Worm (Caenorhabditis elegans) whole organism, L4 larva: ENCODE data around the gene T16G1.7.

ENCODE experiments used
- F26F4.8 ChIP-seq: fragments of 200-800 bp; sonication (Bioruptor generic); conservative IDR thresholded peaks from 2 replicates; pipeline ENCODE4 v1.3.6; 2022; ENCODE audit warnings: missing genetic modification characterization, missing compliant biosample characterization
- F44E2.7 ChIP-seq: fragments of 200-800 bp; sonication (Bioruptor generic); IDR thresholded peaks from 2 replicates; pipeline ENCODE4 v2.1.2; 2022; ENCODE audit warnings: missing genetic modification characterization, missing compliant biosample characterization
- F49E8.2 ChIP-seq: sonication (generic microtip); optimal IDR thresholded peaks from 2 replicates; lab custom pipeline; 2016; ENCODE audit warnings: missing compliant biosample characterization, mild to moderate bottlenecking, missing genetic modification characterization, borderline replicate concordance
- T20F7.1 ChIP-seq: fragments of 200-800 bp; sonication (Bioruptor generic); optimal IDR thresholded peaks from 2 replicates; lab custom pipeline; 2018; ENCODE audit warnings: mild to moderate bottlenecking, missing genetic modification characterization, missing compliant biosample characterization
- T26A8.4 ChIP-seq: fragments of 200-800 bp; sonication (Bioruptor generic); IDR thresholded peaks from 2 replicates; pipeline ENCODE4 v1.3.6; 2022; ENCODE audit warnings: missing genetic modification characterization, missing compliant biosample characterization
- aha-1 ChIP-seq: fragments of 150-350 bp; peaks from one replicate; lab custom pipeline; 2014; ENCODE audit warnings: missing biosample characterization, missing genetic modification characterization
- attf-4 ChIP-seq: sonication (generic microtip); optimal IDR thresholded peaks from 3 replicates; lab custom pipeline; 2017; ENCODE audit warnings: missing biosample characterization, missing genetic modification characterization
- ceh-20 ChIP-seq: fragments of 200-800 bp; sonication (Bioruptor generic); IDR thresholded peaks from 2 replicates; pipeline ENCODE4 v1.3.6; 2022; ENCODE audit warnings: missing genetic modification reagents, missing genetic modification characterization, missing compliant biosample characterization
- ceh-28 ChIP-seq: fragments of 150-350 bp; optimal IDR thresholded peaks from 2 replicates; lab custom pipeline; 2014; ENCODE audit warnings: missing biosample characterization, missing genetic modification reagents, missing genetic modification characterization
- ces-1 ChIP-seq: fragments of 150-350 bp; sonication (generic microtip); optimal IDR thresholded peaks from 4 replicates; lab custom pipeline; 2014; ENCODE audit warnings: missing biosample characterization, missing genetic modification reagents, missing genetic modification characterization
- daf-16 ChIP-seq, 3 experiments: sonication (generic microtip); optimal IDR thresholded peaks; 2 replicates each; lab custom pipeline; 2016 to 2017; ENCODE audit warnings: missing genetic modification characterization in 3 of 3, missing genetic modification reagents in 3 of 3, mild to moderate bottlenecking in 2 of 3, missing compliant biosample characterization in 2 of 3, missing biosample characterization in 1 of 3, moderate library complexity in 1 of 3
- daf-19 ChIP-seq: fragments of 200-800 bp; sonication (Bioruptor generic); conservative IDR thresholded peaks from 2 replicates; pipeline ENCODE4 v1.3.6; 2022; ENCODE audit warnings: missing genetic modification characterization, missing compliant biosample characterization
- dmd-8 ChIP-seq: fragments of 200-800 bp; sonication (Bioruptor generic); IDR thresholded peaks from 2 replicates; pipeline ENCODE4 v1.3.6; 2022; ENCODE audit warnings: missing genetic modification characterization, missing compliant biosample characterization
- duxl-1 ChIP-seq: sonication (generic microtip); optimal IDR thresholded peaks from 2 replicates; lab custom pipeline; 2016; ENCODE audit warnings: mild to moderate bottlenecking, missing genetic modification characterization, moderate library complexity, missing compliant biosample characterization; ENCODE audit not compliant: poor library complexity
- dve-1 ChIP-seq: sonication (generic microtip); optimal IDR thresholded peaks from 2 replicates; lab custom pipeline; 2017; ENCODE audit warnings: antibody characterized with exemption, mild to moderate bottlenecking, missing genetic modification characterization, missing compliant biosample characterization; ENCODE audit not compliant: insufficient read depth
- fkh-10 ChIP-seq: fragments of 150-350 bp; optimal IDR thresholded peaks from 2 replicates; lab custom pipeline; 2014; ENCODE audit warnings: missing biosample characterization, missing genetic modification reagents, missing genetic modification characterization
- hlh-11 ChIP-seq: fragments of 200-800 bp; sonication (Bioruptor generic); optimal IDR thresholded peaks from 2 replicates; lab custom pipeline; 2018; ENCODE audit warnings: mild to moderate bottlenecking, missing genetic modification characterization, missing compliant biosample characterization
- hlh-30 ChIP-seq: sonication (generic microtip); optimal IDR thresholded peaks from 2 replicates; lab custom pipeline; 2017; ENCODE audit warnings: antibody characterized with exemption, mild to moderate bottlenecking, missing genetic modification characterization, missing compliant biosample characterization; ENCODE audit not compliant: insufficient read depth
- jun-1 ChIP-seq: fragments of 150-350 bp; optimal IDR thresholded peaks from 2 replicates; lab custom pipeline; 2014; ENCODE audit warnings: missing biosample characterization, missing genetic modification reagents, missing genetic modification characterization
- lsy-2 ChIP-seq, 2 experiments: fragments of 150-350 bp in 1 of 2; sonication (generic microtip) in 1 of 2; optimal IDR thresholded peaks; 2 replicates each; lab custom pipeline; 2014 to 2017; ENCODE audit warnings: missing biosample characterization in 2 of 2, missing genetic modification characterization in 2 of 2
- mdl-1 ChIP-seq, 2 experiments: fragments of 150-350 bp in 1 of 2; sonication (generic microtip) in 1 of 2; optimal IDR thresholded peaks; 2 replicates each; lab custom pipeline; 2014 to 2017; ENCODE audit warnings: missing biosample characterization in 2 of 2, missing genetic modification characterization in 2 of 2
- mdt-29 ChIP-seq: fragments of 200-800 bp; sonication (Bioruptor generic); IDR thresholded peaks from 2 replicates; pipeline ENCODE4 v1.3.6; 2022; ENCODE audit warnings: missing genetic modification reagents, missing genetic modification characterization, missing compliant biosample characterization
- mxl-3 ChIP-seq: fragments of 200-800 bp; sonication (Bioruptor generic); optimal IDR thresholded peaks from 2 replicates; lab custom pipeline; 2018; ENCODE audit warnings: mild to moderate bottlenecking, missing genetic modification characterization, missing compliant biosample characterization
- nhr-102 ChIP-seq: sonication (generic microtip); optimal IDR thresholded peaks from 2 replicates; lab custom pipeline; 2016; ENCODE audit warnings: mild to moderate bottlenecking, missing genetic modification characterization, moderate library complexity, missing compliant biosample characterization
- nhr-25 ChIP-seq: sonication (generic microtip); optimal IDR thresholded peaks from 2 replicates; lab custom pipeline; 2017; ENCODE audit warnings: missing genetic modification characterization, mild to moderate bottlenecking, missing compliant biosample characterization, antibody characterized with exemption, moderate library complexity, borderline replicate concordance; ENCODE audit not compliant: insufficient read depth
- nhr-6 ChIP-seq: fragments of 150-350 bp; optimal IDR thresholded peaks from 2 replicates; lab custom pipeline; 2014; ENCODE audit warnings: missing biosample characterization, missing genetic modification characterization
- nhr-76 ChIP-seq: fragments of 150-350 bp; optimal IDR thresholded peaks from 2 replicates; lab custom pipeline; 2014; ENCODE audit warnings: missing biosample characterization, missing genetic modification characterization
- nhr-77 ChIP-seq: fragments of 150-350 bp; optimal IDR thresholded peaks from 2 replicates; lab custom pipeline; 2014; ENCODE audit warnings: missing biosample characterization, missing genetic modification characterization
- pha-4 ChIP-seq, 2 experiments: fragments of 150-350 bp in 1 of 2; fragments of 200-800 bp in 1 of 2; sonication (Bioruptor generic) in 1 of 2; IDR thresholded peaks in 1 of 2; optimal IDR thresholded peaks in 1 of 2; 2 replicates each; pipeline versions ENCODE4 v1.3.6 to Lab custom; 2014 to 2022; ENCODE audit warnings: missing genetic modification characterization in 2 of 2, missing genetic modification reagents in 2 of 2, missing biosample characterization in 1 of 2, missing compliant biosample characterization in 1 of 2
- pqm-1 ChIP-seq: sonication (generic microtip); optimal IDR thresholded peaks from 2 replicates; lab custom pipeline; 2017; ENCODE audit warnings: missing biosample characterization, missing genetic modification characterization
- sdz-12 ChIP-seq: fragments of 200-800 bp; sonication (Bioruptor generic); optimal IDR thresholded peaks from 2 replicates; lab custom pipeline; 2018; ENCODE audit warnings: mild to moderate bottlenecking, missing genetic modification characterization, missing compliant biosample characterization
- unc-130 ChIP-seq: sonication (generic microtip); optimal IDR thresholded peaks from 2 replicates; lab custom pipeline; 2016; ENCODE audit warnings: missing genetic modification reagents, missing genetic modification characterization, missing compliant biosample characterization
- unc-62 ChIP-seq, 3 experiments: fragments of 150-350 bp in 1 of 3; sonication (generic microtip); optimal IDR thresholded peaks in 2 of 3; peaks in 1 of 3; 1 replicate in 1 of 3; 2 replicates in 2 of 3; lab custom pipeline; 2014 to 2017; ENCODE audit warnings: missing biosample characterization in 3 of 3, missing genetic modification characterization in 3 of 3, missing genetic modification reagents in 3 of 3, missing genotype in 1 of 3
- vab-7 ChIP-seq: fragments of 200-800 bp; sonication (Bioruptor generic); IDR thresholded peaks from 2 replicates; pipeline ENCODE4 v1.3.6; 2022; ENCODE audit warnings: missing genetic modification reagents, missing genetic modification characterization, missing compliant biosample characterization
- zfp-2 ChIP-seq: sonication (generic microtip); optimal IDR thresholded peaks from 2 replicates; lab custom pipeline; 2016; ENCODE audit warnings: mild to moderate bottlenecking, missing genetic modification characterization, missing compliant biosample characterization
- zip-11 ChIP-seq: fragments of 200-800 bp; sonication (Bioruptor generic); IDR thresholded peaks from 2 replicates; pipeline ENCODE4 v1.3.6; 2022; ENCODE audit warnings: missing genetic modification characterization, missing compliant biosample characterization
- zip-2 ChIP-seq: fragments of 150-350 bp; optimal IDR thresholded peaks from 2 replicates; lab custom pipeline; 2014; ENCODE audit warnings: missing biosample characterization, missing genetic modification characterization
- ztf-11 ChIP-seq: fragments of 150-350 bp; optimal IDR thresholded peaks from 2 replicates; lab custom pipeline; 2014; ENCODE audit warnings: missing biosample characterization, missing genetic modification characterization

The T16G1.7 gene

DNA sequence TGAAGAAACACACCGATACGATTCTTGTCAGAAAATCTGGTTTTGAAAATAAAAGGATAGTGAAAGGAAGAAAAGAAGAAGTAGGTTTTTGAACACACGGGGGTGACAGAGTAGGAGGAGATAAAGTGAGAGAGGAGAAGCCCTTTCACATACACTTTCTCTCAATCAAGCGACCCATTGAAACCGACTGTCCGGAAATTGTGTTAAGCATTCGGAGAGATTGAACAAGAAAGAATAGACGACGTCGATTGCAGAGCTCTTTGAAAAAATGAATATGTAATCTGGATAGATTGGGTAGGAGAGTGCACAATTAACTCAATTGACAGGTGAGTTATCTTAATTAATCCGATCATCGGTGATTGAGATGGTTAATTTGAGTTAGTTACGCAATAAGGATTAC is 33.6 kb downstream of the T16G1.7 start:
- TF ChIP-seq aha-1: peak; percentile 49
- TF ChIP-seq nhr-102: no peak
- peak; percentile 46 for TF ChIP-seq ces-1

ce11 chrV:12898583-12899232 is 36.2 kb downstream of the T16G1.7 start:
- TF ChIP-seq aha-1 (peak; percentile 43), ceh-28 (tag; lab: Kevin White, UChicago) (no peak), unc-62 (GFP tag; optimal IDR thresholded peaks at IDR 0.05 in 1 of 2; lab: Kevin White, UChicago) (peak in 1 of 2 experiments; percentile 76), unc-62 (tag; optimal IDR thresholded peaks at IDR 0.05; lab: Kevin White, UChicago) (no peak), lsy-2 (tag; optimal IDR thresholded peaks at IDR 0.05; lab: Kevin White, UChicago) (peak in 1 of 2 experiments; percentile 17), ceh-20 (GFP tag; lab: Robert Waterston, UW) (0 out of 2 replicates have a peak, but pooled peaks have one; percentile 29)

ce11 chrV:12897338-12897737 is 37.6 kb downstream of the T16G1.7 start:
- no peak for TF ChIP-seq F26F4.8 (GFP tag; lab: Robert Waterston, UW)
- no peak for TF ChIP-seq daf-16 (GFP tag; optimal IDR thresholded peaks at IDR 0.05; lab: Kevin White, UChicago)
- TF ChIP-seq daf-16 (tag; optimal IDR thresholded peaks at IDR 0.05; lab: Kevin White, UChicago): no peak
- TF ChIP-seq hlh-30: no peak
- TF ChIP-seq ceh-20 (GFP tag; lab: Robert Waterston, UW): no peak
- TF ChIP-seq dmd-8 (GFP tag; lab: Robert Waterston, UW): no peak
- TF ChIP-seq nhr-77: no peak
- TF ChIP-seq sdz-12: no peak
- no peak for TF ChIP-seq ztf-11
- no peak for TF ChIP-seq F44E2.7 (GFP tag; lab: Robert Waterston, UW)
- no peak for TF ChIP-seq attf-4 (tag; lab: Kevin White, UChicago)
- no peak for TF ChIP-seq fkh-10 (GFP tag; lab: Kevin White, UChicago)
- no peak for TF ChIP-seq zip-11
- no peak for TF ChIP-seq daf-19 (GFP tag; lab: Robert Waterston, UW)
- no peak for TF ChIP-seq nhr-76 (tag; lab: Kevin White, UChicago)
- TF ChIP-seq jun-1 (tag; lab: Kevin White, UChicago): no peak
- no peak for TF ChIP-seq nhr-6 (tag; lab: Kevin White, UChicago)
- no peak for TF ChIP-seq zfp-2

- TF ChIP-seq hlh-11 (tag; lab: Kevin White, UChicago): peak; percentile 32
- TF ChIP-seq mdt-29 (GFP tag; lab: Robert Waterston, UW): no peak
- peak in 1 of 2 experiments; percentile 31 for TF ChIP-seq daf-16 (GFP tag; optimal IDR thresholded peaks at IDR 0.05; lab: Kevin White, UChicago)
- no peak for TF ChIP-seq daf-16 (tag; optimal IDR thresholded peaks at IDR 0.05; lab: Kevin White, UChicago)
- TF ChIP-seq, all 104 proteins: peak for 2
Observed at ce11 chrV:12896850-12897249, 38.1 kb downstream of the T16G1.7 start.

DNA sequence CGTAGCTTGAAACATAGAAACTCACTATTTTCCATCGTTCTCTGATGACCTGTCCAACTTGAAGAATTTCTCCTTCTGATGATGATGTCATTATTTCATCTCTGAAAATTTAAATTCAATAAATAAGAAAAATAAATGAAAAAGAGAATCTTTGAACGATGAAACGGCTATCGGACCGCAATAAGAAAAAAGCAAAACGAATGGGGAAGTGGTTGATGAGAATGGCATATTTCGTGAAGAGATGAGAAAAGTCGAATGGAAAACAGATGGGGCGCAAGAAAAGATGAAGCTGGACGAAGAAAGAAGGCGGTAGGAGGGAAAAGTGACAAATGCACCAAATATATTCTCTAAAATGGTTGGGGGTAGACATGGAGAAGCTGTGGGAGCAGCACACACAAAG is 39.1 kb downstream of the T16G1.7 start, which contains the start of gene ttbk-7:
Gene ttbk-7, minus strand, starts transcription at position 101 of the 400 bp plus-strand sequence.
- TF ChIP-seq unc-62 (GFP tag; optimal IDR thresholded peaks at IDR 0.05 in 1 of 2; lab: Kevin White, UChicago): peak in 1 of 2 experiments; percentile 61
- TF ChIP-seq unc-62 (tag; optimal IDR thresholded peaks at IDR 0.05; lab: Kevin White, UChicago): no peak
- no peak for TF ChIP-seq zip-2 (tag; lab: Kevin White, UChicago)

ce11 chrV:12885860-12886259 is 49.1 kb downstream of the T16G1.7 start, which contains the start of gene glb-24:
glb-24 (minus strand) TSS chrV:12885960.
- TF ChIP-seq daf-16 (GFP tag; optimal IDR thresholded peaks at IDR 0.05; lab: Kevin White, UChicago) (no peak), daf-16 (tag; optimal IDR thresholded peaks at IDR 0.05; lab: Kevin White, UChicago) (no peak), daf-19 (GFP tag; lab: Robert Waterston, UW) (no peak), sdz-12 (no peak), mdl-1 (tag; optimal IDR thresholded peaks at IDR 0.05; lab: Kevin White, UChicago) (no peak), duxl-1 (tag; lab: Kevin White, UChicago) (no peak), T26A8.4 (no peak), nhr-25 (no peak), dve-1 (tag; lab: Kevin White, UChicago) (no peak), unc-130 (no peak), pha-4 (GFP tag; IDR thresholded peaks at IDR 0.05; lab: Robert Waterston, UW) (no peak), pha-4 (tag; optimal IDR thresholded peaks at IDR 0.05; lab: Kevin White, UChicago) (no peak), vab-7 (GFP tag; lab: Robert Waterston, UW) (no peak), mxl-3 (no peak), T20F7.1 (no peak), ceh-20 (GFP tag; lab: Robert Waterston, UW) (no peak), pqm-1 (tag; lab: Kevin White, UChicago) (no peak), hlh-30 (no peak), F49E8.2 (no peak)
